Fruit fly (Drosophila melanogaster) whole organism, embryonic: ENCODE data around the gene Zwilch.

Source experiments
- ATbp ChIP-seq: fragments of 200-800 bp; sonication (Bioruptor generic); optimal IDR thresholded peaks from 2 replicates; lab custom pipeline; 2017; ENCODE audit warnings: missing biosample characterization, mild to moderate bottlenecking, missing genetic modification characterization, missing genetic modification reagents
- Blimp-1 ChIP-seq: fragments of 200-800 bp; sonication (Bioruptor generic); optimal IDR thresholded peaks from 3 replicates; lab custom pipeline; 2018; ENCODE audit warnings: missing biosample characterization, missing genetic modification characterization, mild to moderate bottlenecking, moderate library complexity, missing genetic modification reagents
- CG12744 ChIP-seq: fragments of 200-800 bp; sonication (Bioruptor generic); optimal IDR thresholded peaks from 2 replicates; lab custom pipeline; 2016; ENCODE audit warnings: missing biosample characterization, missing genetic modification characterization
- CG13894 ChIP-seq: fragments of 200-800 bp; sonication (Bioruptor generic); optimal IDR thresholded peaks from 3 replicates; lab custom pipeline; 2018; ENCODE audit warnings: missing biosample characterization, mild to moderate bottlenecking, missing genetic modification characterization, moderate library complexity
- CG14441 ChIP-seq: fragments of 200-800 bp; sonication (Bioruptor generic); IDR thresholded peaks from 2 replicates; pipeline ENCODE4 v1.3.6; 2022; ENCODE audit warnings: missing biosample characterization, missing genetic modification characterization
- CG15269 ChIP-seq: fragments of 200-800 bp; sonication (Bioruptor generic); optimal IDR thresholded peaks from 2 replicates; lab custom pipeline; 2018; ENCODE audit warnings: missing biosample characterization, mild to moderate bottlenecking, missing genetic modification characterization, moderate library complexity
- CG15696 ChIP-seq: fragments of 200-800 bp; sonication (Bioruptor generic); optimal IDR thresholded peaks from 2 replicates; lab custom pipeline; 2019; ENCODE audit warnings: missing biosample characterization, mild to moderate bottlenecking, missing genetic modification characterization, moderate library complexity
- CG16779 ChIP-seq: fragments of 200-800 bp; sonication (Bioruptor generic); IDR thresholded peaks from 2 replicates; pipeline ENCODE4 v1.3.6; 2022; ENCODE audit warnings: missing biosample characterization, missing genetic modification characterization
- CG16815 ChIP-seq: fragments of 200-800 bp; sonication (Bioruptor generic); optimal IDR thresholded peaks from 3 replicates; lab custom pipeline; 2017; ENCODE audit warnings: missing biosample characterization, mild to moderate bottlenecking, missing genetic modification characterization
- CG17361 ChIP-seq: fragments of 200-800 bp; sonication (Bioruptor generic); IDR thresholded peaks from 3 replicates; pipeline ENCODE4 v1.3.6; 2022; ENCODE audit warnings: missing biosample characterization, missing genetic modification characterization
- CG18764 ChIP-seq: fragments of 200-800 bp; sonication (Bioruptor generic); optimal IDR thresholded peaks from 3 replicates; lab custom pipeline; 2016; ENCODE audit warnings: missing biosample characterization, missing genetic modification characterization
- CG2875 ChIP-seq: fragments of 200-800 bp; sonication (Bioruptor generic); optimal IDR thresholded peaks from 2 replicates; lab custom pipeline; 2017; ENCODE audit warnings: missing biosample characterization, mild to moderate bottlenecking, missing genetic modification characterization, missing genetic modification reagents
- CG32767 ChIP-seq: fragments of 200-800 bp; sonication (Bioruptor generic); IDR thresholded peaks from 2 replicates; pipeline ENCODE4 v1.3.6; 2022; ENCODE audit warnings: missing biosample characterization, missing genetic modification characterization
- CG3281 ChIP-seq: fragments of 200-800 bp; sonication (Bioruptor generic); optimal IDR thresholded peaks from 3 replicates; lab custom pipeline; 2017; ENCODE audit warnings: missing biosample characterization, mild to moderate bottlenecking, missing genetic modification characterization
- CG4360 ChIP-seq: fragments of 200-800 bp; sonication (Bioruptor generic); IDR thresholded peaks from 2 replicates; pipeline ENCODE4 v1.3.6; 2022; ENCODE audit warnings: missing biosample characterization, missing genetic modification characterization
- CG6272 ChIP-seq: fragments of 200-800 bp; sonication (Bioruptor generic); IDR thresholded peaks from 2 replicates; pipeline ENCODE4 v1.3.6; 2022; ENCODE audit warnings: missing biosample characterization, missing genetic modification characterization
- CG7357 ChIP-seq: fragments of 200-800 bp; sonication (Bioruptor generic); IDR thresholded peaks from 3 replicates; pipeline ENCODE4 v1.3.6; 2022; ENCODE audit warnings: missing biosample characterization, missing genetic modification characterization
- CG7786 ChIP-seq: fragments of 200-800 bp; sonication (Bioruptor generic); optimal IDR thresholded peaks from 2 replicates; lab custom pipeline; 2016; ENCODE audit warnings: missing biosample characterization, missing genetic modification characterization
- CG7928 ChIP-seq: fragments of 200-800 bp; sonication (Bioruptor generic); optimal IDR thresholded peaks from 2 replicates; lab custom pipeline; 2017; ENCODE audit warnings: missing biosample characterization, mild to moderate bottlenecking, missing genetic modification characterization
- CG8281 ChIP-seq: fragments of 200-800 bp; sonication (Bioruptor generic); optimal IDR thresholded peaks from 2 replicates; lab custom pipeline; 2018; ENCODE audit warnings: missing biosample characterization, mild to moderate bottlenecking, missing genetic modification characterization, moderate library complexity
- CG8478 ChIP-seq: fragments of >200 bp; optimal IDR thresholded peaks from 2 replicates; lab custom pipeline; 2018
- CG8944 ChIP-seq: fragments of 200-800 bp; sonication (Bioruptor generic); optimal IDR thresholded peaks from 3 replicates; lab custom pipeline; 2016; ENCODE audit warnings: missing biosample characterization, missing genetic modification characterization
- CG9876 ChIP-seq: fragments of 200-800 bp; sonication (Bioruptor generic); optimal IDR thresholded peaks from 2 replicates; lab custom pipeline; 2016; ENCODE audit warnings: missing biosample characterization, missing genetic modification characterization
- Dek ChIP-seq: fragments of 200-800 bp; sonication (Bioruptor generic); optimal IDR thresholded peaks from 3 replicates; lab custom pipeline; 2019; ENCODE audit warnings: missing biosample characterization, mild to moderate bottlenecking, missing genetic modification characterization, moderate library complexity
- Hey ChIP-seq: fragments of 200-800 bp; sonication (Bioruptor generic); optimal IDR thresholded peaks from 3 replicates; lab custom pipeline; 2018; ENCODE audit warnings: missing biosample characterization, mild to moderate bottlenecking, missing genetic modification characterization
- MESR4 ChIP-seq: fragments of 200-800 bp; sonication (Bioruptor generic); optimal IDR thresholded peaks from 2 replicates; lab custom pipeline; 2018; ENCODE audit warnings: missing biosample characterization, mild to moderate bottlenecking, missing genetic modification characterization, moderate library complexity
- NC2α ChIP-seq: fragments of 200-800 bp; sonication (Bioruptor generic); optimal IDR thresholded peaks from 2 replicates; lab custom pipeline; 2016; ENCODE audit warnings: missing biosample characterization, missing genetic modification characterization
- Opbp ChIP-seq: fragments of 200-800 bp; sonication (Bioruptor generic); IDR thresholded peaks from 3 replicates; pipeline ENCODE4 v1.3.6; 2022; ENCODE audit warnings: missing biosample characterization, missing genetic modification characterization; ENCODE audit not compliant: partially characterized antibody
- Rfx ChIP-seq: fragments of 200-800 bp; sonication (Bioruptor generic); IDR thresholded peaks from 2 replicates; pipeline ENCODE4 v1.3.6; 2022; ENCODE audit warnings: missing biosample characterization, missing genetic modification characterization
- Usf ChIP-seq: fragments of 200-800 bp; sonication (Bioruptor generic); optimal IDR thresholded peaks from 2 replicates; lab custom pipeline; 2017; ENCODE audit warnings: missing genotype, missing biosample characterization, missing genetic modification characterization
- ab ChIP-seq: fragments of 200-800 bp; sonication (Bioruptor generic); optimal IDR thresholded peaks from 2 replicates; lab custom pipeline; 2016; ENCODE audit warnings: missing biosample characterization, missing genetic modification characterization
- amos ChIP-seq: fragments of 200-800 bp; sonication (Bioruptor generic); IDR thresholded peaks from 2 replicates; pipeline ENCODE4 v1.3.6; 2022; ENCODE audit warnings: missing biosample characterization, missing genetic modification characterization; ENCODE audit not compliant: partially characterized antibody
- bcd ChIP-seq: fragments of 200-800 bp; sonication (Bioruptor generic); optimal IDR thresholded peaks from 2 replicates; lab custom pipeline; 2017; ENCODE audit warnings: missing biosample characterization, mild to moderate bottlenecking, missing genetic modification characterization
- cad ChIP-seq: fragments of >200 bp; optimal IDR thresholded peaks from 2 replicates; lab custom pipeline; 2017; ENCODE audit warnings: missing biosample characterization, missing genetic modification characterization
- da ChIP-seq: fragments of 200-800 bp; sonication (Bioruptor generic); optimal IDR thresholded peaks from 2 replicates; lab custom pipeline; 2016; ENCODE audit warnings: missing biosample characterization, missing genetic modification characterization
- fd102C ChIP-seq: fragments of 200-800 bp; sonication (Bioruptor generic); optimal IDR thresholded peaks from 2 replicates; lab custom pipeline; 2018; ENCODE audit warnings: missing biosample characterization, mild to moderate bottlenecking, missing genetic modification characterization, moderate library complexity
- ham ChIP-seq: fragments of 200-800 bp; sonication (Bioruptor generic); IDR thresholded peaks from 2 replicates; pipeline ENCODE4 v1.3.6; 2022; ENCODE audit warnings: missing biosample characterization, missing genetic modification characterization
- jigr1 ChIP-seq: fragments of 200-800 bp; sonication (Bioruptor generic); IDR thresholded peaks from 3 replicates; pipeline ENCODE4 v1.3.6; 2022; ENCODE audit warnings: missing biosample characterization, missing genetic modification characterization
- ken ChIP-seq: fragments of 200-800 bp; sonication (Bioruptor generic); IDR thresholded peaks from 3 replicates; pipeline ENCODE4 v1.3.6; 2022; ENCODE audit warnings: missing biosample characterization, missing genetic modification characterization
- nmo ChIP-seq: fragments of 200-800 bp; sonication (Bioruptor generic); optimal IDR thresholded peaks from 2 replicates; lab custom pipeline; 2018; ENCODE audit warnings: missing biosample characterization, mild to moderate bottlenecking, missing genetic modification characterization, moderate library complexity
- nom ChIP-seq: fragments of 200-800 bp; sonication (Bioruptor generic); optimal IDR thresholded peaks from 2 replicates; lab custom pipeline; 2017; ENCODE audit warnings: missing biosample characterization, missing genetic modification characterization, mild to moderate bottlenecking, moderate library complexity, missing genetic modification reagents
- peb ChIP-seq: fragments of 200-800 bp; sonication (Bioruptor generic); IDR thresholded peaks from 2 replicates; pipeline ENCODE4 v1.3.6; 2022; ENCODE audit warnings: missing biosample characterization, missing genetic modification characterization
- pfk ChIP-seq: fragments of 200-800 bp; sonication (Bioruptor generic); optimal IDR thresholded peaks from 2 replicates; lab custom pipeline; 2018; ENCODE audit warnings: missing biosample characterization, mild to moderate bottlenecking, missing genetic modification characterization, moderate library complexity
- pita ChIP-seq: fragments of 200-800 bp; sonication (Bioruptor generic); optimal IDR thresholded peaks from 2 replicates; lab custom pipeline; 2017; ENCODE audit warnings: missing biosample characterization, mild to moderate bottlenecking, missing genetic modification characterization
- scrt ChIP-seq: fragments of 200-800 bp; sonication (Bioruptor generic); optimal IDR thresholded peaks from 2 replicates; lab custom pipeline; 2018; ENCODE audit warnings: missing biosample characterization, mild to moderate bottlenecking, missing genetic modification characterization, moderate library complexity
- so ChIP-seq: fragments of 200-800 bp; sonication (Bioruptor generic); IDR thresholded peaks from 3 replicates; pipeline ENCODE4 v1.3.6; 2022; ENCODE audit warnings: missing biosample characterization, missing genetic modification characterization
- stc ChIP-seq: fragments of 200-800 bp; sonication (Bioruptor generic); IDR thresholded peaks from 2 replicates; pipeline ENCODE4 v1.3.6; 2022; ENCODE audit warnings: missing biosample characterization, missing genetic modification characterization
- sug ChIP-seq: fragments of 200-800 bp; optimal IDR thresholded peaks from 2 replicates; lab custom pipeline; 2019; ENCODE audit warnings: missing biosample characterization, mild to moderate bottlenecking, missing genetic modification characterization, moderate library complexity
- usp ChIP-seq: fragments of >200 bp; optimal IDR thresholded peaks from 2 replicates; lab custom pipeline; 2017; ENCODE audit warnings: missing biosample characterization, missing genetic modification characterization
- zen ChIP-seq: fragments of 200-800 bp; sonication (Bioruptor generic); optimal IDR thresholded peaks from 3 replicates; lab custom pipeline; 2018; ENCODE audit warnings: missing biosample characterization, mild to moderate bottlenecking, missing genetic modification characterization, moderate library complexity

The Zwilch gene

dm6 chr3R:31222890-31223569 lies 9.9 kb upstream of the Zwilch start:
- TF ChIP-seq sug (tag; lab: Kevin White, UChicago) (no peak), CG15269 (tag; lab: Kevin White, UChicago) (no peak), zen (peak; percentile 62), cad (GFP tag; lab: Kevin White, UChicago) (peak; percentile 78), CG32767 (GFP tag; lab: Robert Waterston, UW) (no peak), CG7357 (GFP tag; lab: Robert Waterston, UW) (no peak), da (GFP tag; lab: Kevin White, UChicago) (no peak), ATbp (GFP tag; lab: Kevin White, UChicago) (no peak), usp (GFP tag; lab: Kevin White, UChicago) (no peak), fd102C (no peak), amos (GFP tag; lab: Robert Waterston, UW) (peak; percentile 21; the same call in 1 of the 2 replicates), CG2875 (GFP tag; lab: Kevin White, UChicago) (no peak), pfk (GFP tag; lab: Kevin White, UChicago) (no peak), CG15696 (tag; lab: Kevin White, UChicago) (no peak), stc (no peak), CG8944 (no peak), MESR4 (GFP tag; lab: Kevin White, UChicago) (no peak), CG7928 (GFP tag; lab: Kevin White, UChicago) (no peak), Dek (tag; lab: Kevin White, UChicago) (no peak), ken (GFP tag; lab: Robert Waterston, UW) (no peak), CG8281 (tag; lab: Kevin White, UChicago) (peak; percentile 26), CG3281 (GFP tag; lab: Kevin White, UChicago) (no peak), CG7786 (GFP tag; lab: Kevin White, UChicago) (no peak), CG18764 (GFP tag; lab: Kevin White, UChicago) (no peak), CG4360 (GFP tag; lab: Robert Waterston, UW) (0 out of 2 replicates have a peak, but pooled peaks have one; percentile 2), jigr1 (GFP tag; lab: Robert Waterston, UW) (no peak), CG14441 (no peak), scrt (GFP tag; lab: Kevin White, UChicago) (peak; percentile 89), Rfx (peak; percentile 57; the same call in 1 of the 2 replicates), pita (GFP tag; lab: Kevin White, UChicago) (no peak), CG6272 (GFP tag; lab: Robert Waterston, UW) (no peak), CG17361 (no peak), so (no peak), bcd (GFP tag; lab: Kevin White, UChicago) (no peak), ab (no peak), CG16815 (no peak), NC2α (GFP tag; lab: Kevin White, UChicago) (no peak), ham (GFP tag; lab: Robert Waterston, UW) (no peak), CG8478 (lab: Kevin White, UChicago) (no peak), CG16779 (peak; percentile 9; the same call in 1 of the 2 replicates), Blimp-1 (GFP tag; lab: Kevin White, UChicago) (no peak), nom (GFP tag; lab: Kevin White, UChicago) (no peak), Hey (tag; lab: Kevin White, UChicago) (peak; percentile 33), Usf (GFP tag; lab: Kevin White, UChicago) (no peak), CG9876 (GFP tag; lab: Kevin White, UChicago) (no peak), nmo (no peak), Opbp (no peak), CG12744 (GFP tag; lab: Kevin White, UChicago) (no peak), CG13894 (tag; lab: Kevin White, UChicago) (peak; percentile 93), peb (no peak)
